Fruit fly (Drosophila melanogaster): ENCODE results near the gene CG16812.
A peak's percentile ranks its signal among the peaks of the same experiment; 100 is the strongest.

The CG16812 gene

DNA sequence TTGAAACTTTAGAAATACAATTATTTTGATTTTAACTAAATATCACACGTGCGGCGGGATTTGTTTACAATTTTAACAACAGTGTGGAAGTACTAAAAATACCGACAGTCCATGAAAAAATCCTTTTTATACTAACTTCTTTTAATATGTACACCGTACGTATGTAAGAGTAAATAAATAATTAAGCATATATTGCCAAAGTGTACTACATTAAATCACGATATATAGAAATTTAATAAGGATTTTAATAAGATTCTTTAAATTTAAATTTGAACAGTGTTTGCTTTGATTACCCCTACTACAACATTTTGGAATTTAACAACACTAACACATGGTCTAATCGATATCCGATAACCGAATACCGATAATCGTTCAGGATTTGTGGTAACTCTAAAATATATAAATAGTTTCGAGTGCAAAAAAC lies at the start of gene CG16812, which contains the start of gene Ski6:
CG16812 (plus strand) TSS at position 363 of the 424 bp plus-strand sequence.
Ski6 (minus strand) TSS at position 205 of the 424 bp plus-strand sequence.
- TF ChIP-seq noc (tag; optimal IDR thresholded peaks at IDR 0.05), result no peak

DNA sequence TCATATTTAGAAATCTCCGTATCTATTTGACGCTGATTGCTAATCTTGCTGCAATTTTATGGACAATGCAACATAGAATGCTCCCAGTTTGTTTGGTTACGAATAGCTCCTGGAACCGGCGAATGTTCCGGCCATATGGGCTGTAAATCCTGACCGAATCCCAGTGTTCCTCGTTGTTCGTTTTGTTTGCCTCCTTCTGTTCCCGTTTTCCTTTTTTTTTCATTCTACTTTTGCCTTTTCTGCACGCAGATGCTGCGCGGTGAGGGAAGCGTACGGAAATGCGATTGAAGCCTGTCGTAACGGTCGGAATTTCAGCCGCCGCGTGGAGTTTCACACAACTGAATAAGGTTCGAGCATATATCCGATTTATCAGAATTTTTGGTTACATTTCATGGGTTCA lies 46.3 kb upstream of the CG16812 start, which contains the start of gene CG43925:
CG43925 (plus strand) TSS at position 301 of the 400 bp plus-strand sequence.
- TF ChIP-seq noc (tag; optimal IDR thresholded peaks at IDR 0.05), result no peak

DNA sequence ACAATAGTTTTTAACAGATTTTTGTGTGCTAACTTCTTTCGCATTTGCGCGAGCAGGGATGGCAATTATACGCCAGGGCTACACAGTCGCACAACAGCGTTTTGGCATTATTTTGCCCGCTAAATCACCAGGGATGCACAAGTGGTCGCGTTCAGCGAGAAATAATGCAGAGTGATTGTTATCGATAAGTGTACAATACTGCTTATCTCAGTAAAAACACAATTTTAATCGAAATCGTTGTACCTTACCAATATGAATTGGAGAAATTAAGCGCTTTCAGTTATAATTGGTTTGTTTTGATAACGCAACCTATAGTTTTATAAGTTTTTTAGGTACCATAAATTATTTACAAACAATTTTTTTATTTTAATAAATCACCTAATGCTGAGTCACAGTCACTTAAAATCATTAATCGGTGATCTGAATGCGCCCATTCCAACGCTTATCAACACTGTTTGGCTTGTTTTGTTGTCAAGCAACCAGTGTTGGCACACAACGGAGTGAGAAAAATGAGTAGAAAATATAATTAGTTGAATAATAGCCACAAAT lies 45.6 kb upstream of the CG16812 start, which contains the start of the genes Sfmbt and CG5439:
Sfmbt (minus strand) TSS at position 85 of the 549 bp plus-strand sequence.
CG5439 (plus strand) TSS at position 450 of the 549 bp plus-strand sequence.
- no peak for TF ChIP-seq noc (tag; optimal IDR thresholded peaks at IDR 0.05)

DNA sequence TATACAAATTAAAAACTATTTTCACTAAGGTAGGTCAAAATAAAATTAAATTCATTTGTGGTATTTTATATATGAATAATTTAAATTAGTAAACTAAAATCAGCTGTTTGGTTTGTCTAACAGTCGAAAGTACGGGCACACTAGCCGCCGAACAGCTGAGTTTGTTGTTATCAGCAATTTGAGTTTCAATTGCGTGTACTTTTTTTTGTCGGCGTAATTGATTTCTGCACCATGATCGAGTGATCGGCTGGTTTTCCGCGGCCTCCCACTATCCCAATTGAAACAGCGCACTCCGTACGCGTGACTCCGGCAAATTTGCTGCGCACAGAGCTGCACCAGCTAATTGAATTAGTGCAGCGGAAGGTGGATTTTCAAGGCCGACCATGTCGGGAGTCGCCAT lies 43.3 kb upstream of the CG16812 start, which contains the start of gene Alg7:
Alg7 (plus strand) TSS at position 153 of the 400 bp plus-strand sequence.
- TF ChIP-seq noc (tag; optimal IDR thresholded peaks at IDR 0.05), result no peak

DNA sequence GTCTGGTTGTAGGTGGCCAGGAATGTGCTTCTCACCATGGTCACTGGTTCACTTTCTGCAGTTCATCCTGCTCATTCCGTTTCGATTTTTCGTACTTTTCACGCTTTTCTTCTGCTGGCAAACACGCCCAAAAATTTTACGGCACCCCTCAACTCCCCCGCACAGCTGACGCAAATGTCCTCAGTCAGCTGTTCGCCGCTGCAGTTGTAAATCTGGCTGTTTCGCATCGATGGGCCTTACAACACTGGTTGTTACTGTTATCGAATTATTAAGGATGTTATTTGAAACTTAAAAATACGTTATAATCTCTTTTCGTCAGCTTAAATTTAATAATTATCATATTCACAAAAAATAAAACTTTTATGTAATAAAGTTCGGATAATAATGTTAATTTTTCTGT lies 40.0 kb upstream of the CG16812 start, which contains the start of gene Mgat3:
Mgat3 (minus strand) TSS at position 182 of the 400 bp plus-strand sequence.
- no peak for TF ChIP-seq noc (tag; optimal IDR thresholded peaks at IDR 0.05)

dm6 chr2L:13183150-13183549 lies 39.2 kb upstream of the CG16812 start, which contains the start of gene Rsph1:
Gene Rsph1 (plus strand): TSS chr2L:13183450.
- TF ChIP-seq noc (tag; optimal IDR thresholded peaks at IDR 0.05), result no peak

DNA sequence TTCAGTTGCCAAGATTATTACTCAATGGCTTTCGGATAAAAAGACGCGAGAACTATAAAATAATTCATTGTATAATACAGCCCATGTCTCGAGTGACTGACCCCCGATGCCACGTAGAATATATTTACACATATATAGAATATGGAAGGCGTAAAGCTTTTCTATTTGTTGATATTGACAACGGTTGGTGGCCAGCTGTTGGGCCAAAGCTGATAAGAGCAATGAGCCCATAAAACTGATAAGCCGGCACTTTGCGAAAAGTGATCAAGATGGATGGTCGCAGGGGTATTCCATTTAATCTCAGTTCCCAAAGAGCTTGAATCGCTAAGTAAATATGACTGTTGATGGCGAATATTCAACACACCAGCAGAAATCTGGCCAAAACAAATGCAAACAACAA lies 31.9 kb upstream of the CG16812 start:
- peak; percentile 93 for TF ChIP-seq noc (tag; optimal IDR thresholded peaks at IDR 0.05)

dm6 chr2L:13191052-13191678 lies 31.2 kb upstream of the CG16812 start:
- no peak for TF ChIP-seq noc (tag; optimal IDR thresholded peaks at IDR 0.05)

DNA sequence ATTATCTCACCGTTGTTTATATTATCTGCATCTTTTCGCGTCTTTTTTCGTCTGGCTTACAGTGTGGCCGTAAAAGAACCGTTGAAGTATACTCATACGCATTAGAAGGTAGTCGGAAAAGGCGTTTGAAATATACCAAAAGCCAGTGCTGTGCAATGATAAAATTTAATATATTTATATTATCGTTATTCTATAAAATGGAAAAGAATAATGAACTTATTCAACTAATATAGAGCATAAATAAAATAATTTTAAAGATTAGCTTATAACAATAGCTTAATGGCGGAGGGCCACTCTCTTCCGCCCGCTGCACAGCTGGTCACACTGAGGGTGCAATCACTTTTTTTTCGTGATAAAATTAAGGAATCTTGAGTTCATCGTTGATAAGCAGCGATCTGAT lies 30.5 kb upstream of the CG16812 start, which contains the start of the genes CG16974 and Edem2:
CG16974 (minus strand) TSS at position 86 of the 400 bp plus-strand sequence.
Edem2 (plus strand) TSS at position 308 of the 400 bp plus-strand sequence.
- TF ChIP-seq noc (tag; optimal IDR thresholded peaks at IDR 0.05), result no peak

DNA sequence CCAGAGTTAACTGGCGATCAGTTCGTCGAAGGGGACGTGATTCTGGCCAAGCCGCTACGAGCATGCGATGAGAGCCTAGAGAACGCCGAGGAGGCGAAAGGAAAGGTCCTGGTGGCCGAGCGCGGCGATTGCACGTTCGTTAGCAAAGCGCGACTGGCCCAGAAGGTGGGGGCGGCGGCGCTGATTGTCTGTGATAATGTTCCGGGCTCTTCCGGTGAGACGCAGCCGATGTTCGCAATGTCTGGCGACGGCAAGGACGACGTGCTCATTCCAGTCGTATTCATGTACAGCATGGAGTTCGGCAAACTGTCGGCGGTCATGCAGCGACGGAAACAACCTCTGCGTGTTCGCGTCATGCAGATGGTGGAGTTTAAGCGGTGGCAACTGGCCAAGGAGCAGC lies 26.6 kb upstream of the CG16812 start:
- TF ChIP-seq noc (tag; optimal IDR thresholded peaks at IDR 0.05), result no peak

DNA sequence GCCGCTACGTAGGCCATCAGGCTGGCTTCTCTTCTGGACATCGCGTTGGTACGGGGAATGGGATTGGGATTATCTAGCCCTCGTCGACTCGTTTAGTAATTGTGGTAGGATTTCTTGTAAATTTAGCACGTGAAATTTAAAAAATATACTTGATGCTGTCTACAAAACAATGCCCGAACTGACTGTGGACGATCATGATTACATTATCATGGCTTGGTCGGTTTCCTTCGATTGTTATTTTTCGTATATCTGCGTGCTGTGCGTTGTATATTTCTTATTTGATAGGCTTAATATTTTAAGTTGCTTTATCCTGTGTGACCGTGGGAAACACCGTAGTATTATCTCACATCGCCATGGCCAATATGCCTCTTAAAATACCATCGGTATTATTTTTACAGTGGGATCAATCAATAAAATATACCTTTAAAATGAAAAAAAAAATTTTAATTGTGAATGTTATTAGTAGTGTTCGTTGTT lies 19.4 kb upstream of the CG16812 start, which contains the start of gene CG16972:
CG16972 (minus strand) TSS at position 336 of the 477 bp plus-strand sequence.
- no peak for TF ChIP-seq noc (tag; optimal IDR thresholded peaks at IDR 0.05)

- TF ChIP-seq noc (tag; optimal IDR thresholded peaks at IDR 0.05), result peak; percentile 51
Measured at dm6 chr2L:13203437-13204137, 18.8 kb upstream of the CG16812 start, which contains the start of gene Pect. Gene Pect (plus strand): TSS chr2L:13203762.

DNA sequence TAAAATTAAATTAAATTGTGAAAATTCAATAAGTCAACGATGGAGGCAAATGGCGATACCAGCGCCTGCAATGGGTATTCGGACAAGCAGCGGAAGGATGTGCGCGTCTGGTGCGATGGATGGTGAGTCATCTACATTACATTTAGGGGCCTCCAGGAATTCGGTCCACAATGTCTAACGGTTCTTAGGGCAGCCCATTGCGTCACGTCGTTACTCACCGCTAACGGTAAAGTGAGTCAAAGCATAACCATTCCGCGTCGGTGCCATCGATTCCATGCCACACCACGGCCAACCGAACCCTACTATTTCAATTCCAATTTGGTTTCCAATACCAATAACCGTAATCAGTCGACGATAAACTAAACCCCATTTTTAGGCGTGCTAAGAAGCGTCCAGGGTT lies 18.2 kb upstream of the CG16812 start:
- no peak for TF ChIP-seq noc (tag; optimal IDR thresholded peaks at IDR 0.05)

- no peak for TF ChIP-seq noc (tag; optimal IDR thresholded peaks at IDR 0.05)
Measured at dm6 chr2L:13205256-13205655, 17.1 kb upstream of the CG16812 start.

dm6 chr2L:13206077-13206668 lies 16.2 kb upstream of the CG16812 start:
- peak; percentile 57 for TF ChIP-seq noc (tag; optimal IDR thresholded peaks at IDR 0.05)

Data from whole organism, larva.